Fruit fly (Drosophila melanogaster) whole organism, pupa: Measurements from ENCODE around the gene SerRS-m.
A peak's percentile ranks its signal among the peaks of the same experiment; 100 is the strongest.

ENCODE experiments used
- CG10348 ChIP-seq: fragments of 200-800 bp; sonication (Bioruptor generic); IDR thresholded peaks from 2 replicates; pipeline ENCODE4 v1.3.6; 2022; ENCODE audit warnings: missing biosample characterization, missing genetic modification characterization
- CG12605 ChIP-seq: fragments of 200-800 bp; sonication (Bioruptor generic); IDR thresholded peaks from 2 replicates; pipeline ENCODE4 v1.3.6; 2022; ENCODE audit warnings: missing biosample characterization, missing genetic modification characterization
- CG13204 ChIP-seq: fragments of 200-800 bp; sonication (Bioruptor generic); optimal IDR thresholded peaks from 2 replicates; lab custom pipeline; 2018; ENCODE audit warnings: missing biosample characterization, mild to moderate bottlenecking, missing genetic modification characterization, moderate library complexity
- CG14655 ChIP-seq: fragments of 200-800 bp; sonication (Bioruptor generic); optimal IDR thresholded peaks from 3 replicates; lab custom pipeline; 2017; ENCODE audit warnings: mild to moderate bottlenecking, missing biosample characterization, missing genetic modification reagents, missing genetic modification characterization
- CG15710 ChIP-seq: fragments of 200-800 bp; sonication (Bioruptor generic); optimal IDR thresholded peaks from 2 replicates; lab custom pipeline; 2018; ENCODE audit warnings: missing biosample characterization, mild to moderate bottlenecking, missing genetic modification characterization, moderate library complexity
- CG17806 ChIP-seq: fragments of 200-800 bp; sonication (Bioruptor generic); optimal IDR thresholded peaks from 2 replicates; lab custom pipeline; 2018; ENCODE audit warnings: missing biosample characterization, mild to moderate bottlenecking, missing genetic modification characterization, moderate library complexity
- CG32121 ChIP-seq: fragments of 200-800 bp; sonication (Bioruptor generic); IDR thresholded peaks from 2 replicates; pipeline ENCODE4 v1.3.6; 2022; ENCODE audit warnings: missing biosample characterization, missing genetic modification characterization
- CG34367 ChIP-seq: fragments of 200-800 bp; sonication (Bioruptor generic); optimal IDR thresholded peaks from 2 replicates; lab custom pipeline; 2018; ENCODE audit warnings: missing biosample characterization, mild to moderate bottlenecking, missing genetic modification characterization
- CG4496 ChIP-seq: fragments of 200-800 bp; sonication (Bioruptor generic); IDR thresholded peaks from 3 replicates; pipeline ENCODE4 v1.3.6; 2022; ENCODE audit warnings: missing biosample characterization, missing genetic modification characterization
- CG8159 ChIP-seq: fragments of 200-800 bp; sonication (Bioruptor generic); optimal IDR thresholded peaks from 3 replicates; lab custom pipeline; 2018; ENCODE audit warnings: missing biosample characterization, mild to moderate bottlenecking, missing genetic modification characterization, moderate library complexity
- CG8301 ChIP-seq: fragments of 200-800 bp; sonication (Bioruptor generic); optimal IDR thresholded peaks from 2 replicates; lab custom pipeline; 2018; ENCODE audit warnings: missing biosample characterization, mild to moderate bottlenecking, missing genetic modification characterization
- CG9948 ChIP-seq: fragments of 200-800 bp; sonication (Bioruptor generic); optimal IDR thresholded peaks from 2 replicates; lab custom pipeline; 2018; ENCODE audit warnings: missing biosample characterization, mild to moderate bottlenecking, missing genetic modification characterization, moderate library complexity
- D1 ChIP-seq: fragments of 200-800 bp; sonication (Bioruptor generic); optimal IDR thresholded peaks from 2 replicates; lab custom pipeline; 2018; ENCODE audit warnings: missing biosample characterization, mild to moderate bottlenecking, missing genetic modification characterization, moderate library complexity
- EcR ChIP-seq: fragments of 200-800 bp; sonication (Bioruptor generic); optimal IDR thresholded peaks from 3 replicates; lab custom pipeline; 2019; ENCODE audit warnings: missing biosample characterization, missing genetic modification characterization, mild to moderate bottlenecking, moderate library complexity, missing genetic modification reagents
- Ets98B ChIP-seq: fragments of 200-800 bp; sonication (Bioruptor generic); IDR thresholded peaks from 2 replicates; pipeline ENCODE4 v1.3.6; 2022; ENCODE audit warnings: missing biosample characterization, missing genetic modification characterization
- Pif1A ChIP-seq: fragments of 200-800 bp; sonication (Bioruptor generic); optimal IDR thresholded peaks from 3 replicates; lab custom pipeline; 2016; ENCODE audit warnings: missing biosample characterization, missing genetic modification characterization
- Pif1B ChIP-seq: fragments of 200-800 bp; sonication (Bioruptor generic); optimal IDR thresholded peaks from 3 replicates; lab custom pipeline; 2016; ENCODE audit warnings: missing biosample characterization, missing genetic modification characterization
- Snoo ChIP-seq: fragments of 200-800 bp; sonication (Bioruptor generic); optimal IDR thresholded peaks from 3 replicates; lab custom pipeline; 2017; ENCODE audit warnings: missing biosample characterization, mild to moderate bottlenecking, missing genetic modification characterization, inconsistent platforms
- fd96Ca ChIP-seq: fragments of 200-800 bp; sonication (Bioruptor generic); IDR thresholded peaks from 3 replicates; pipeline ENCODE4 v1.3.6; 2022; ENCODE audit warnings: missing biosample characterization, missing genetic modification characterization
- gl ChIP-seq: fragments of 200-800 bp; sonication (Bioruptor generic); optimal IDR thresholded peaks from 2 replicates; lab custom pipeline; 2018; ENCODE audit warnings: missing biosample characterization, mild to moderate bottlenecking, missing genetic modification characterization
- rn ChIP-seq: fragments of 200-800 bp; sonication (Bioruptor generic); IDR thresholded peaks from 2 replicates; pipeline ENCODE4 v1.3.6; 2022; ENCODE audit warnings: missing biosample characterization, missing genetic modification characterization

SerRS-m gene

dm6 chr3R:15366839-15367238 lies 26.4 kb downstream of the SerRS-m start:
- TF ChIP-seq CG13204 = no peak
- TF ChIP-seq CG17806 = peak; percentile 55
- TF ChIP-seq Pif1A (GFP tag; lab: Kevin White, UChicago) = no peak
- no peak for TF ChIP-seq Pif1B (GFP tag; lab: Kevin White, UChicago)
- TF ChIP-seq Ets98B = peak; percentile 41
- peak; percentile 32 for TF ChIP-seq CG15710
- peak; percentile 62; the same call in 1 of the 2 replicates for TF ChIP-seq CG32121 (GFP tag; lab: Robert Waterston, UW)
- TF ChIP-seq CG12605 (GFP tag; lab: Robert Waterston, UW) = peak; percentile 46; the same call in 1 of the 2 replicates
- peak; percentile 76; the same call in 2 of the 3 replicates for TF ChIP-seq CG4496 (GFP tag; lab: Robert Waterston, UW)
- TF ChIP-seq Snoo (tag; lab: Kevin White, UChicago) = peak; percentile 19
- TF ChIP-seq CG10348 (GFP tag; lab: Robert Waterston, UW) = no peak
- no peak for TF ChIP-seq CG8301 (tag; lab: Kevin White, UChicago)
- peak; percentile 43 for TF ChIP-seq CG9948 (tag; lab: Kevin White, UChicago)
- TF ChIP-seq, all 21 proteins: peak for 8

dm6 chr3R:15367477-15367876 lies 27.0 kb downstream of the SerRS-m start, which contains the start of gene CG34404:
CG34404 (minus strand) TSS chr3R:15367665.
- no peak for TF ChIP-seq CG17806
- no peak for TF ChIP-seq CG8159 (tag; lab: Kevin White, UChicago)
- no peak for TF ChIP-seq Pif1A (GFP tag; lab: Kevin White, UChicago)
- no peak for TF ChIP-seq CG34367 (tag; lab: Kevin White, UChicago)

dm6 chr3R:15369742-15370141 lies 29.3 kb downstream of the SerRS-m start, which contains the start of gene CG14868:
CG14868 (minus strand) TSS chr3R:15369945.
- TF ChIP-seq CG17806 (no peak), rn (GFP tag; lab: Robert Waterston, UW) (no peak), CG10348 (GFP tag; lab: Robert Waterston, UW) (no peak), CG15710 (no peak), gl (no peak), CG32121 (GFP tag; lab: Robert Waterston, UW) (no peak), EcR (GFP tag; lab: Kevin White, UChicago) (no peak), CG8301 (tag; lab: Kevin White, UChicago) (no peak), Pif1A (GFP tag; lab: Kevin White, UChicago) (no peak), CG13204 (no peak)
- TF ChIP-seq, all 21 proteins: peak for 0

- TF ChIP-seq CG32121 (GFP tag; lab: Robert Waterston, UW) = 0 out of 2 replicates have a peak, but pooled peaks have one; percentile 25
- TF ChIP-seq Snoo (tag; lab: Kevin White, UChicago) = peak; percentile 10
- TF ChIP-seq Ets98B = 0 out of 2 replicates have a peak, but pooled peaks have one; percentile 10
- TF ChIP-seq CG15710 = peak; percentile 13
- no peak for TF ChIP-seq CG9948 (tag; lab: Kevin White, UChicago)
- no peak for TF ChIP-seq fd96Ca (GFP tag; lab: Robert Waterston, UW)
- TF ChIP-seq CG4496 (GFP tag; lab: Robert Waterston, UW) = peak; percentile 45; the same call in 1 of the 3 replicates
- TF ChIP-seq, all 21 proteins: peak for 5
Observed at dm6 chr3R:15371833-15372232, 31.4 kb downstream of the SerRS-m start, which contains the start of the genes Ccm3 and CG6136. Ccm3 (plus strand) TSS chr3R:15371957. CG6136 (minus strand) TSS chr3R:15372212.

DNA sequence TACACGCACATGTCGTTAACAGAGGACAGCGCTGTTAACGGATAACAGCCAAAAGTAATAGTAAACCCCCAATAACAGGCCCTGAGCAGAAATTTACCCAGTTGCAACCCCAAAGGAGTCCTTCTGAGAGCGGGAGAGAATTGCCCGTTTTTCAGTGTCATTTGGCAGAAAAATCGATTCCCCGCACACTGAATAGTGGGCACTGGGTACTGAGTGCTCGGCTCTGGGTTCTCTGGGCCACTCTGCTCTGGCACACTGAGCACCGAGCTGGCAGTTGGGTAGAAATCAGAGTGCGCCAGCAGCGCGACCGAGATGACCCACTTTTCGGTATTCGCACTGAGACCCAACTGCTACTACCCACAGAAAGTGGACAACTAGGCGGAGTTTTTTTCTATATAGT lies 33.9 kb downstream of the SerRS-m start, which contains the start of gene Rbp:
Gene Rbp, plus strand, starts transcription at position 239 of the 400 bp plus-strand sequence.
- TF ChIP-seq CG9948 (tag; lab: Kevin White, UChicago) (no peak), CG4496 (GFP tag; lab: Robert Waterston, UW) (no peak), CG8301 (tag; lab: Kevin White, UChicago) (no peak), gl (no peak), Snoo (tag; lab: Kevin White, UChicago) (no peak), CG10348 (GFP tag; lab: Robert Waterston, UW) (no peak), Pif1B (GFP tag; lab: Kevin White, UChicago) (no peak), CG14655 (GFP tag; lab: Kevin White, UChicago) (no peak), D1 (tag; lab: Kevin White, UChicago) (no peak), CG8159 (tag; lab: Kevin White, UChicago) (no peak)

DNA sequence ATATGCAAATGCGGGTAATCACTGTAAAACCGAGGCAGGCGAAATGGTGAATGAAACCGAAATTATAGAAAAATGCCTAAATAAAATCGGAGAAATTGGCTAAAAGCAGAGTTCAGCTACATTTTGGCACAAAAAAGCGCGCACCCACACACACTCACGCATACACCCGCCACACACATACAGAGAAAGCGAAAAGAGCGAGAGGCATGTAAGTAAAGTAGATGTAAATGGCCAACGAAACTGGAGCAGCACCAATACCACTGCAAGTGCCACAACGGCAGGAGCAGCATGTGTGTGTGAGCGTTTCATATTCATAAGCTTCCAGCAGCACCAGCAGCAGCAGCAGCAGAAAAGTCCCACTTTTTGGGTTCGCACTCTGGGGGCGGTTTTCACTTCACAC lies 35.0 kb downstream of the SerRS-m start:
- TF ChIP-seq fd96Ca (GFP tag; lab: Robert Waterston, UW) (no peak), CG15710 (no peak), Pif1A (GFP tag; lab: Kevin White, UChicago) (no peak), CG17806 (no peak), gl (no peak), CG14655 (GFP tag; lab: Kevin White, UChicago) (no peak), CG12605 (GFP tag; lab: Robert Waterston, UW) (no peak), rn (GFP tag; lab: Robert Waterston, UW) (no peak), Snoo (tag; lab: Kevin White, UChicago) (no peak), CG4496 (GFP tag; lab: Robert Waterston, UW) (no peak), Pif1B (GFP tag; lab: Kevin White, UChicago) (no peak), CG13204 (no peak), CG9948 (tag; lab: Kevin White, UChicago) (no peak), CG34367 (tag; lab: Kevin White, UChicago) (no peak), CG32121 (GFP tag; lab: Robert Waterston, UW) (no peak), D1 (tag; lab: Kevin White, UChicago) (no peak), CG8159 (tag; lab: Kevin White, UChicago) (no peak), CG8301 (tag; lab: Kevin White, UChicago) (no peak), Ets98B (no peak), CG10348 (GFP tag; lab: Robert Waterston, UW) (no peak)
